Worm (Caenorhabditis elegans) whole organism, L3 larva: Measurements from ENCODE around the gene cpg-9.

Source experiments
- ama-1 ChIP-seq: fragments of 150-350 bp; optimal IDR thresholded peaks from 2 replicates; lab custom pipeline; 2018
- elt-1 ChIP-seq: fragments of 150-350 bp; optimal IDR thresholded peaks from 2 replicates; lab custom pipeline; 2014; ENCODE audit warnings: missing biosample characterization, missing genetic modification characterization
- fkh-10 ChIP-seq: sonication (generic microtip); optimal IDR thresholded peaks from 2 replicates; lab custom pipeline; 2017; ENCODE audit warnings: missing biosample characterization, missing genetic modification reagents, missing genetic modification characterization
- jun-1 ChIP-seq: fragments of 150-350 bp; optimal IDR thresholded peaks from 2 replicates; lab custom pipeline; 2014; ENCODE audit warnings: missing biosample characterization, missing genetic modification reagents, missing genetic modification characterization
- lin-15B ChIP-seq: fragments of 150-350 bp; optimal IDR thresholded peaks from 2 replicates; lab custom pipeline; 2014; ENCODE audit warnings: missing biosample characterization, missing genetic modification characterization
- mdl-1 ChIP-seq: fragments of 150-350 bp; optimal IDR thresholded peaks from 2 replicates; lab custom pipeline; 2014; ENCODE audit warnings: missing biosample characterization, missing genetic modification characterization
- nfya-1 ChIP-seq: sonication (generic microtip); optimal IDR thresholded peaks from 2 replicates; lab custom pipeline; 2017; ENCODE audit warnings: missing genetic modification characterization, mild to moderate bottlenecking, missing compliant biosample characterization, antibody characterized with exemption, moderate library complexity; ENCODE audit not compliant: insufficient read depth
- nhr-23 ChIP-seq: fragments of 150-350 bp; optimal IDR thresholded peaks from 2 replicates; lab custom pipeline; 2014; ENCODE audit warnings: missing biosample characterization, missing genetic modification reagents, missing genetic modification characterization
- nhr-76 ChIP-seq: fragments of 150-350 bp; sonication (generic microtip); optimal IDR thresholded peaks from 5 replicates; lab custom pipeline; 2014; ENCODE audit warnings: missing biosample characterization, missing genetic modification characterization
- snpc-4 ChIP-seq: fragments of 150-350 bp; optimal IDR thresholded peaks from 2 replicates; lab custom pipeline; 2014; ENCODE audit warnings: missing biosample characterization, missing genetic modification characterization
- unc-39 ChIP-seq: sonication (generic microtip); optimal IDR thresholded peaks from 4 replicates; lab custom pipeline; 2017; ENCODE audit warnings: missing biosample characterization, missing genetic modification characterization
- unc-62 ChIP-seq: fragments of 150-350 bp; sonication (generic microtip); optimal IDR thresholded peaks from 4 replicates; lab custom pipeline; 2014; ENCODE audit warnings: missing biosample characterization, missing genetic modification reagents, missing genetic modification characterization
- ztf-11 ChIP-seq: fragments of 150-350 bp; optimal IDR thresholded peaks from 2 replicates; lab custom pipeline; 2014; ENCODE audit warnings: missing biosample characterization, missing genetic modification characterization

DNA sequence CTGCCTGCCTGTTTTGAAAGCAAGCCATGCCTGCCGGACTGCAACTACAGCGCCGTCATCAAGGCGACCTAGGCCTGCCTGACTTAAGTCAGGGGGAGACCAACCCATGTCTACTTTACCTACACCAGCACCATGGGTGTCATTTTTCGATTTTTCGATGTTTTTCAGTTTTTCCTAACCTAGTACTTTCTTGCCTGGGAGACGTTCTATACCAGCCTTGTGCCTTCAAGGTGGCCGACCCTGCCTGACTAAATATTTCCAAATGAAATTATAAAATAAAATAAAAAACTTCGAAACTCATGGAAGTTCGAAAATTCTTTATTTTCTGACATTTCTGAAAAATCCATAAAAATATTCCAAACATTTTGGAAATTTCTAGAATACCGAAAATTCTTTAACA, 6.8 kb upstream of the cpg-9 start:
- TF ChIP-seq lin-15B (no peak), nfya-1 (tag; lab: Kevin White, UChicago) (no peak), unc-62 (GFP tag; lab: Kevin White, UChicago) (no peak), nhr-23 (tag; lab: Kevin White, UChicago) (no peak), elt-1 (tag; lab: Kevin White, UChicago) (no peak), jun-1 (no peak), ztf-11 (tag; lab: Kevin White, UChicago) (no peak), nhr-76 (tag; lab: Kevin White, UChicago) (no peak), unc-39 (tag; lab: Kevin White, UChicago) (no peak), ama-1 (no peak), fkh-10 (no peak), mdl-1 (tag; lab: Kevin White, UChicago) (no peak), snpc-4 (no peak)
